Fruit fly (Drosophila melanogaster): ENCODE results near the gene Npl4.

The Npl4 gene

dm6 chr3R:25633865-25634460 is 9.5 kb upstream of the Npl4 start (continued):
- no peak for TF ChIP-seq CG7928 (GFP tag; optimal IDR thresholded peaks at IDR 0.05)
- no peak for TF ChIP-seq CTCF (GFP tag; optimal IDR thresholded peaks at IDR 0.05)

- peak; percentile 73 for TF ChIP-seq Dbx (GFP tag; IDR thresholded peaks at IDR 0.05)
- TF ChIP-seq lola (GFP tag; optimal IDR thresholded peaks at IDR 0.05): peak in 1 of 3 experiments; percentile 39
- peak; percentile 82 for TF ChIP-seq row (GFP tag; IDR thresholded peaks at IDR 0.05)
- peak; percentile 65 for TF ChIP-seq stc (GFP tag; IDR thresholded peaks at IDR 0.05)
- TF ChIP-seq Doc2 (GFP tag; IDR thresholded peaks at IDR 0.05): no peak
- TF ChIP-seq dmrt11E (tag; optimal IDR thresholded peaks at IDR 0.05): peak; percentile 33
- TF ChIP-seq insv (GFP tag; optimal IDR thresholded peaks at IDR 0.05): no peak
- TF ChIP-seq tin (GFP tag; optimal IDR thresholded peaks at IDR 0.05): peak; percentile 66
- 0 out of 2 replicates have a peak, but pooled peaks have one; percentile 29 for TF ChIP-seq CG7372 (GFP tag; IDR thresholded peaks at IDR 0.05)
- no peak for TF ChIP-seq peb (GFP tag; IDR thresholded peaks at IDR 0.05)
- no peak for TF ChIP-seq unc-4 (GFP tag; IDR thresholded peaks at IDR 0.05; ENCODE audit: partially characterized antibody)
- TF ChIP-seq E2f2 (GFP tag; IDR thresholded peaks at IDR 0.05): no peak; the same call in 1 of the 2 replicates
- TF ChIP-seq cas (GFP tag; IDR thresholded peaks at IDR 0.05): no peak
- TF ChIP-seq bcd (GFP tag; optimal IDR thresholded peaks at IDR 0.05): peak; percentile 72
- peak; percentile 75 for TF ChIP-seq CG32532 (GFP tag; IDR thresholded peaks at IDR 0.05)
- TF ChIP-seq CG7745 (tag; optimal IDR thresholded peaks at IDR 0.05): no peak
- peak; percentile 30 for TF ChIP-seq CG4328 (GFP tag; optimal IDR thresholded peaks at IDR 0.05)
- TF ChIP-seq ken (GFP tag; IDR thresholded peaks at IDR 0.05): peak; percentile 75; the same call in 2 of the 3 replicates
- TF ChIP-seq Fer3 (tag; optimal IDR thresholded peaks at IDR 0.05): peak; percentile 70
- peak; percentile 31 for TF ChIP-seq CG31365 (tag; optimal IDR thresholded peaks at IDR 0.05)
- TF ChIP-seq CG43689 (GFP tag; IDR thresholded peaks at IDR 0.05): no peak
- TF ChIP-seq Ets65A (GFP tag): peak; percentile 92
- TF ChIP-seq CG3847 (GFP tag; IDR thresholded peaks at IDR 0.05): peak; percentile 62
- peak; percentile 72 for TF ChIP-seq CG17361 (GFP tag; IDR thresholded peaks at IDR 0.05)
- no peak for TF ChIP-seq nom (GFP tag; optimal IDR thresholded peaks at IDR 0.05)
- peak; percentile 26; the same call in 1 of the 2 replicates for TF ChIP-seq sens-2 (GFP tag; IDR thresholded peaks at IDR 0.05)
- TF ChIP-seq cg (GFP tag; optimal IDR thresholded peaks at IDR 0.05): no peak
- peak; percentile 54; the same call in 1 of the 2 replicates for TF ChIP-seq Poxn (GFP tag; IDR thresholded peaks at IDR 0.05)
- no peak for TF ChIP-seq ash1 (GFP tag; optimal IDR thresholded peaks at IDR 0.05)
- peak; percentile 72 for TF ChIP-seq unpg (GFP tag; optimal IDR thresholded peaks at IDR 0.05)
- peak; percentile 73 for TF ChIP-seq CG2120 (GFP tag; optimal IDR thresholded peaks at IDR 0.05)
- peak; percentile 70 for TF ChIP-seq seq (GFP tag; IDR thresholded peaks at IDR 0.05)
- peak; percentile 32 for TF ChIP-seq HmgD (GFP tag; optimal IDR thresholded peaks at IDR 0.05)
- no peak for TF ChIP-seq HLH4C (GFP tag; IDR thresholded peaks at IDR 0.05; ENCODE audit: partially characterized antibody)
- TF ChIP-seq ab (GFP tag; optimal IDR thresholded peaks at IDR 0.05): peak; percentile 29
- peak; percentile 1 for TF ChIP-seq salm (tag; optimal IDR thresholded peaks at IDR 0.05)
- peak; percentile 75 for TF ChIP-seq mam (GFP tag; optimal IDR thresholded peaks at IDR 0.05)
- TF ChIP-seq CG7786 (GFP tag; optimal IDR thresholded peaks at IDR 0.05): peak; percentile 70
- no peak for TF ChIP-seq CG18011 (GFP tag; optimal IDR thresholded peaks at IDR 0.05)
- TF ChIP-seq tx (GFP tag; optimal IDR thresholded peaks at IDR 0.05): peak; percentile 46
- 0 out of 2 replicates have a peak, but pooled peaks have one; percentile 22 for TF ChIP-seq rib (GFP tag; IDR thresholded peaks at IDR 0.05)
- no peak for TF ChIP-seq Dfd (GFP tag; optimal IDR thresholded peaks at IDR 0.05)
- peak; percentile 64 for TF ChIP-seq CG17385 (GFP tag; optimal IDR thresholded peaks at IDR 0.05)
- TF ChIP-seq Stat92E (GFP tag; optimal IDR thresholded peaks at IDR 0.05): no peak
- TF ChIP-seq shn (GFP tag; optimal IDR thresholded peaks at IDR 0.05): peak; percentile 21
- peak; percentile 57 for TF ChIP-seq E2f1 (GFP tag; IDR thresholded peaks at IDR 0.05)
- TF ChIP-seq knrl (GFP tag; IDR thresholded peaks at IDR 0.05; ENCODE audit: partially characterized antibody): no peak
Observed at dm6 chr3R:25631079-25631478, 6.6 kb upstream of the Npl4 start.
